Worm (Caenorhabditis elegans): ENCODE data around the gene D1054.3.

D1054.3 gene

ce11 chrV:10762695-10763094 lies 8.6 kb upstream of the D1054.3 start, which contains the start of gene sre-6:
TSS of gene sre-6 (minus strand) at chrV:10762795.
- TF ChIP-seq elt-2 (tag; optimal IDR thresholded peaks at IDR 0.05) (peak; percentile 26), efl-1 (optimal IDR thresholded peaks at IDR 0.05) (no peak), efl-1 (GFP tag; optimal IDR thresholded peaks at IDR 0.05 in 1 of 2) (peak in 1 of 2 experiments; percentile 8), xbp-1 (tag; optimal IDR thresholded peaks at IDR 0.05) (no peak)

- TF ChIP-seq efl-1 (optimal IDR thresholded peaks at IDR 0.05) (no peak), efl-1 (GFP tag; optimal IDR thresholded peaks at IDR 0.05 in 1 of 2) (no peak), C04F5.9 (tag; optimal IDR thresholded peaks at IDR 0.05) (no peak)
Observed at ce11 chrV:10764066-10764465, 7.2 kb upstream of the D1054.3 start, which contains the start of gene ocr-1. TSS of gene ocr-1 (plus strand) at chrV:10764366.

ce11 chrV:10768892-10769291 lies 2.4 kb upstream of the D1054.3 start:
- TF ChIP-seq nhr-12 (tag; optimal IDR thresholded peaks at IDR 0.05) (no peak), irx-1 (tag; optimal IDR thresholded peaks at IDR 0.05) (no peak), skn-1 (tag; optimal IDR thresholded peaks at IDR 0.05) (no peak), pax-3 (tag; optimal IDR thresholded peaks at IDR 0.05) (no peak)

ce11 chrV:10770026-10770425 lies 1.2 kb upstream of the D1054.3 start, which contains the start of the genes D1054.1 and pas-2:
TSS of gene D1054.1 (minus strand) at chrV:10770217.
TSS of gene pas-2 (plus strand) at chrV:10770368.
- peak; percentile 19 for TF ChIP-seq snpc-4 (tag; optimal IDR thresholded peaks at IDR 0.05)
- TF ChIP-seq mep-1 (tag; optimal IDR thresholded peaks at IDR 0.05) = peak; percentile 45
- TF ChIP-seq lin-13 (GFP tag; optimal IDR thresholded peaks at IDR 0.05) = no peak
- TF ChIP-seq lsy-2 (tag; optimal IDR thresholded peaks at IDR 0.05) = peak in 1 of 2 experiments; percentile 41
- peak; percentile 54 for TF ChIP-seq lin-14 (GFP tag; optimal IDR thresholded peaks at IDR 0.05)
- peak in 2 of 3 experiments; percentile 1 to 37 for TF ChIP-seq dpl-1 (GFP tag; optimal IDR thresholded peaks at IDR 0.05)
- no peak for TF ChIP-seq mef-2 (tag; optimal IDR thresholded peaks at IDR 0.05)
- no peak for TF ChIP-seq ama-1 (optimal IDR thresholded peaks at IDR 0.05)
- TF ChIP-seq blmp-1 (tag; optimal IDR thresholded peaks at IDR 0.05) = peak; percentile 45
- peak; percentile 92 for TF ChIP-seq skn-1 (tag; optimal IDR thresholded peaks at IDR 0.05)
- TF ChIP-seq efl-1 (optimal IDR thresholded peaks at IDR 0.05) = peak in 1 of 2 experiments; percentile 24
- peak in 1 of 2 experiments; percentile 3 for TF ChIP-seq efl-1 (GFP tag; optimal IDR thresholded peaks at IDR 0.05 in 1 of 2)
- peak; percentile 22 to 34 for TF ChIP-seq lin-35 (GFP tag; optimal IDR thresholded peaks at IDR 0.05)

- TF ChIP-seq isw-1 (GFP tag; IDR thresholded peaks at IDR 0.05) = no peak
- TF ChIP-seq nhr-85 (tag) = peak; percentile 19
Observed at ce11 chrV:10773216-10773615, 2.0 kb downstream of the D1054.3 start.

ce11 chrV:10776528-10777055 lies 5.3 kb downstream of the D1054.3 start, which contains the start of gene D1054.5:
TSS of gene D1054.5 (minus strand) at chrV:10776578.
- TF ChIP-seq elt-2 (tag; optimal IDR thresholded peaks at IDR 0.05) (peak; percentile 94), jun-1 (tag; optimal IDR thresholded peaks at IDR 0.05) (peak; percentile 30), nhr-77 (tag; optimal IDR thresholded peaks at IDR 0.05) (no peak)

ce11 chrV:10784011-10784410 lies 12.8 kb downstream of the D1054.3 start, which contains the start of gene D1054.8:
TSS of gene D1054.8 (plus strand) at chrV:10784311.
- TF ChIP-seq elt-2 (tag; optimal IDR thresholded peaks at IDR 0.05) (no peak), mef-2 (tag; optimal IDR thresholded peaks at IDR 0.05) (no peak), jun-1 (tag; optimal IDR thresholded peaks at IDR 0.05) (no peak), nhr-28 (tag; optimal IDR thresholded peaks at IDR 0.05) (no peak), hpl-2 (GFP tag; optimal IDR thresholded peaks at IDR 0.05) (no peak), unc-30 (tag; optimal IDR thresholded peaks at IDR 0.05) (no peak), unc-130 (tag; optimal IDR thresholded peaks at IDR 0.05) (no peak), nhr-85 (tag) (no peak)

ce11 chrV:10790921-10791320 lies 19.7 kb downstream of the D1054.3 start, which contains the start of gene D1054.9:
TSS of gene D1054.9 (minus strand) at chrV:10791057.
- TF ChIP-seq nhr-19 (GFP tag; conservative IDR thresholded peaks at IDR 0.05) (no peak), pag-3 (tag; optimal IDR thresholded peaks at IDR 0.05; ENCODE audit: borderline replicate concordance, insufficient read depth) (no peak), zag-1 (tag; optimal IDR thresholded peaks at IDR 0.05) (no peak), blmp-1 (tag; optimal IDR thresholded peaks at IDR 0.05) (no peak), nhr-85 (tag) (no peak), unc-30 (tag; optimal IDR thresholded peaks at IDR 0.05) (no peak), unc-86 (tag; optimal IDR thresholded peaks at IDR 0.05) (no peak), nhr-84 (tag; optimal IDR thresholded peaks at IDR 0.05) (no peak), nhr-20 (tag; optimal IDR thresholded peaks at IDR 0.05) (no peak), nhr-11 (tag; optimal IDR thresholded peaks at IDR 0.05) (no peak), skn-1 (tag; optimal IDR thresholded peaks at IDR 0.05) (no peak), rnt-1 (tag; optimal IDR thresholded peaks at IDR 0.05) (no peak), mef-2 (tag; optimal IDR thresholded peaks at IDR 0.05) (no peak), elt-2 (tag; optimal IDR thresholded peaks at IDR 0.05) (no peak), isw-1 (GFP tag; IDR thresholded peaks at IDR 0.05) (no peak), ztf-4 (tag; optimal IDR thresholded peaks at IDR 0.05) (no peak), lin-14 (GFP tag; optimal IDR thresholded peaks at IDR 0.05) (no peak), ztf-11 (tag; optimal IDR thresholded peaks at IDR 0.05) (no peak), ceh-63 (GFP tag; optimal IDR thresholded peaks at IDR 0.05) (no peak)
